Fruit fly (Drosophila melanogaster): ENCODE measurements around the gene DnaJ-1.
A peak's percentile ranks its signal among the peaks of the same experiment; 100 is the strongest.

dm6 chr3L:5749616-5750336 is 2.2 kb downstream of the DnaJ-1 start:
- no peak for TF ChIP-seq CG8478 (optimal IDR thresholded peaks at IDR 0.05)
- peak; percentile 86 to 96 for TF ChIP-seq CTCF (optimal IDR thresholded peaks at IDR 0.05)

All from S2 (cell line).